Worm (Caenorhabditis elegans): ENCODE data around the gene atz-1.
A peak's percentile ranks its signal among the peaks of the same experiment; 100 is the strongest.

The atz-1 gene

ce11 chrIV:12376021-12376420 is at the start of gene atz-1:
atz-1 (minus strand) TSS chrIV:12376121.
- TF ChIP-seq tab-1 (GFP tag; IDR thresholded peaks at IDR 0.05) (no peak), med-1 (GFP tag; optimal IDR thresholded peaks at IDR 0.05; ENCODE audit: insufficient read depth) (no peak), ztf-29 (GFP tag; IDR thresholded peaks at IDR 0.05) (no peak), ztf-23 (GFP tag; IDR thresholded peaks at IDR 0.05) (no peak), ref-1 (GFP tag; conservative IDR thresholded peaks at IDR 0.05) (no peak), cog-1 (tag; optimal IDR thresholded peaks at IDR 0.05) (no peak), T22C8.4 (GFP tag; IDR thresholded peaks at IDR 0.05) (no peak), flt-1 (GFP tag; IDR thresholded peaks at IDR 0.05) (no peak), klf-2 (GFP tag; conservative IDR thresholded peaks at IDR 0.05) (no peak)

DNA sequence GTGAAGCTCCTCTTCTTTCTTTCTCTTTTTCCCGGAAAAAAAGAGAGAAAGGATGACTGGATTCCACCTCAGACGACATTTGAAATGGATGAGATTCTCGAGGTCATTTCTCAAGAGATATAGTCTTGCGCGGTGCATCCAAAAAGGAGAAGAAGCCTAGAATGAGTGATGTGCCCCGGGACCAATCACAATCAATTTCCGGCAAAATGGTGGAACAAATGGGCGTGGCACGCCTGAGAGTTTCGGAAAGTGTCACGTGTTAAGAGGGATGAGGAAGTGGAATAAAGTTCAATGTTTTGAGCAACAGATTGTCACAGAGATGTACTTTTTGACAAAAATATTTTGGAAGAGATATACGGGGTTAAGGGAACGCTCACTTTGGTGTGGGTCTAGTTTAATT is 49.7 kb upstream of the atz-1 start:
- TF ChIP-seq flt-1 (GFP tag; IDR thresholded peaks at IDR 0.05) (no peak), cog-1 (tag; optimal IDR thresholded peaks at IDR 0.05) (no peak), T22C8.4 (GFP tag; IDR thresholded peaks at IDR 0.05) (no peak), klf-2 (GFP tag; conservative IDR thresholded peaks at IDR 0.05) (no peak), med-1 (GFP tag; optimal IDR thresholded peaks at IDR 0.05; ENCODE audit: insufficient read depth) (no peak), ztf-23 (GFP tag; IDR thresholded peaks at IDR 0.05) (no peak), ztf-29 (GFP tag; IDR thresholded peaks at IDR 0.05) (no peak), tab-1 (GFP tag; IDR thresholded peaks at IDR 0.05) (no peak), ref-1 (GFP tag; conservative IDR thresholded peaks at IDR 0.05) (no peak)

- no peak for TF ChIP-seq cog-1 (tag; optimal IDR thresholded peaks at IDR 0.05)
- TF ChIP-seq T22C8.4 (GFP tag; IDR thresholded peaks at IDR 0.05) = no peak
- TF ChIP-seq klf-2 (GFP tag; conservative IDR thresholded peaks at IDR 0.05) = no peak
- no peak for TF ChIP-seq ref-1 (GFP tag; conservative IDR thresholded peaks at IDR 0.05)
- no peak for TF ChIP-seq ztf-29 (GFP tag; IDR thresholded peaks at IDR 0.05)
- TF ChIP-seq tab-1 (GFP tag; IDR thresholded peaks at IDR 0.05) = no peak
- no peak for TF ChIP-seq ztf-23 (GFP tag; IDR thresholded peaks at IDR 0.05)
- TF ChIP-seq med-1 (GFP tag; optimal IDR thresholded peaks at IDR 0.05; ENCODE audit: insufficient read depth) = no peak
- TF ChIP-seq flt-1 (GFP tag; IDR thresholded peaks at IDR 0.05) = no peak
Observed at ce11 chrIV:12420455-12420854, 44.5 kb upstream of the atz-1 start, which contains the start of gene ugt-65. ugt-65 (plus strand) TSS chrIV:12420683.

DNA sequence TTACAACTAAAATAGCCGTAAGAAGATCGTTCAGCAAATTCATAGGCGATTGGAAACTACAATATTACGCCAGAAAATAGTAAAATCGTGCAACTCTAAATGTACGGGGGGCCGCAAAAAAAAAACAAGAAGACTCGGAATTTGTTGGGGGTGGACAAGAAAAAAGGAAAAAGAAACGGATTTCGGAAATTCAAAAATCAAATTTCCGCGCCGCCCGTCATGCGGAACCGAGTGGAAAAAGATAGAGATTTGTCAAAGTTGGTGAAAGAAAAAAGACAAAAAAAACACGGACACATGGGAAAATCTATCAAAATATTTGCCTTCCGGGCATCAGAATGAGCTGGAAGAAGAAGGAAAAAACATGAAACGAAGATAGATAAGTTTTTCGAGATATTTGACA is 43.4 kb upstream of the atz-1 start:
- no peak for TF ChIP-seq ztf-29 (GFP tag; IDR thresholded peaks at IDR 0.05)
- no peak for TF ChIP-seq T22C8.4 (GFP tag; IDR thresholded peaks at IDR 0.05)
- TF ChIP-seq cog-1 (tag; optimal IDR thresholded peaks at IDR 0.05) = no peak
- no peak for TF ChIP-seq ref-1 (GFP tag; conservative IDR thresholded peaks at IDR 0.05)
- no peak for TF ChIP-seq flt-1 (GFP tag; IDR thresholded peaks at IDR 0.05)
- TF ChIP-seq tab-1 (GFP tag; IDR thresholded peaks at IDR 0.05) = no peak
- no peak for TF ChIP-seq klf-2 (GFP tag; conservative IDR thresholded peaks at IDR 0.05)
- no peak for TF ChIP-seq ztf-23 (GFP tag; IDR thresholded peaks at IDR 0.05)
- no peak for TF ChIP-seq med-1 (GFP tag; optimal IDR thresholded peaks at IDR 0.05; ENCODE audit: insufficient read depth)

- TF ChIP-seq flt-1 (GFP tag; IDR thresholded peaks at IDR 0.05) = peak; percentile 70
- peak; percentile 76; the same call in 1 of the 2 replicates for TF ChIP-seq tab-1 (GFP tag; IDR thresholded peaks at IDR 0.05)
- TF ChIP-seq T22C8.4 (GFP tag; IDR thresholded peaks at IDR 0.05) = no peak
Observed at ce11 chrIV:12417536-12418195, 41.7 kb upstream of the atz-1 start, which contains the start of gene F08G5.3. F08G5.3 (minus strand) TSS chrIV:12417586.

- 0 out of 2 replicates have a peak, but pooled peaks have one; percentile 5 for TF ChIP-seq ref-1 (GFP tag; conservative IDR thresholded peaks at IDR 0.05)
- TF ChIP-seq klf-2 (GFP tag; conservative IDR thresholded peaks at IDR 0.05) = no peak
- 0 out of 2 replicates have a peak, but pooled peaks have one; percentile 38 for TF ChIP-seq ztf-23 (GFP tag; IDR thresholded peaks at IDR 0.05)
- peak; percentile 66 for TF ChIP-seq flt-1 (GFP tag; IDR thresholded peaks at IDR 0.05)
- TF ChIP-seq T22C8.4 (GFP tag; IDR thresholded peaks at IDR 0.05) = peak; percentile 53; the same call in 1 of the 2 replicates
- TF ChIP-seq ztf-29 (GFP tag; IDR thresholded peaks at IDR 0.05) = no peak
- peak; percentile 52; the same call in 1 of the 2 replicates for TF ChIP-seq tab-1 (GFP tag; IDR thresholded peaks at IDR 0.05)
- TF ChIP-seq med-1 (GFP tag; optimal IDR thresholded peaks at IDR 0.05; ENCODE audit: insufficient read depth) = peak; percentile 23
Observed at ce11 chrIV:12416629-12417404, 40.9 kb upstream of the atz-1 start.

DNA sequence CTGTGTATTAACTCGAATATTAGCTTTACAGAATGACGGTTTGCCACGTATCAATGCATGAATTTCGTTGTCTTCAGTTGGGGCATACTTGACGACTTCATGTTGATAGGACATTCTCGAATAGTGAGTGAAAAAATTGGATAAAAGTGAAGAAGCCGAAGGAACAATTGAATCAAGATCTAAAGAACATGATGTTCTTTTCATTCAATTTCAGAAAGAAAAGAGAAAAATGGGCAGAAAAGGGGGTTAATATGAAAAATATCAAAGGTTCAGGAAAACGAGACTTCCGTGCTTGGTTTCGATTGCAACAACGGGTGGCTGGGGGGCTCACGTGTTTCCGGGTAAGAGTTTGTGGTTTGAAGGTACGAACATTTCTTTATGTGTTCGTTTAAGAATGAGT is 38.7 kb upstream of the atz-1 start:
- TF ChIP-seq ref-1 (GFP tag; conservative IDR thresholded peaks at IDR 0.05) = no peak
- TF ChIP-seq ztf-23 (GFP tag; IDR thresholded peaks at IDR 0.05) = no peak
- TF ChIP-seq tab-1 (GFP tag; IDR thresholded peaks at IDR 0.05) = no peak
- TF ChIP-seq ztf-29 (GFP tag; IDR thresholded peaks at IDR 0.05) = no peak
- TF ChIP-seq T22C8.4 (GFP tag; IDR thresholded peaks at IDR 0.05) = no peak
- no peak for TF ChIP-seq klf-2 (GFP tag; conservative IDR thresholded peaks at IDR 0.05)
- TF ChIP-seq flt-1 (GFP tag; IDR thresholded peaks at IDR 0.05) = no peak

DNA sequence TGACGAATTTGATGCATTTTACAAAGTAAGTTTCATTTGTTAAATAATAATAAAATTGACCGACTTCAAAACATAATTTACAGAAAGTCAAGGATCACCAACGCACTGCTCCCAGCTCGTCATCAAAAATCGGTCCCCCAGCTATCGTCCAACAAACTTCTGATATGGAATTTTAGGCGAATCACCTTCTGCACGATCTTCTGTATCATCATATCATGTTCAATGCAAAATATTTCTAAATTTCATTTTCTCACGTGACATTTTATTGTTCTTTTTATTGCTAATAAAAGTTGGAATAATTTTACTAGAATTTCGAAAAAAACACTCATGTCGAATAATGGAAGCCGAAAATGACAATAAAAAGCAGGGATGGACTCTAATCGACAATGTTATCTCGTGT is 34.2 kb upstream of the atz-1 start, which contains the start of gene acl-13:
acl-13 (plus strand) TSS at position 301 of the 400 bp plus-strand sequence.
- TF ChIP-seq flt-1 (GFP tag; IDR thresholded peaks at IDR 0.05) (no peak), med-1 (GFP tag; optimal IDR thresholded peaks at IDR 0.05; ENCODE audit: insufficient read depth) (no peak), tab-1 (GFP tag; IDR thresholded peaks at IDR 0.05) (no peak), klf-2 (GFP tag; conservative IDR thresholded peaks at IDR 0.05) (no peak)

DNA sequence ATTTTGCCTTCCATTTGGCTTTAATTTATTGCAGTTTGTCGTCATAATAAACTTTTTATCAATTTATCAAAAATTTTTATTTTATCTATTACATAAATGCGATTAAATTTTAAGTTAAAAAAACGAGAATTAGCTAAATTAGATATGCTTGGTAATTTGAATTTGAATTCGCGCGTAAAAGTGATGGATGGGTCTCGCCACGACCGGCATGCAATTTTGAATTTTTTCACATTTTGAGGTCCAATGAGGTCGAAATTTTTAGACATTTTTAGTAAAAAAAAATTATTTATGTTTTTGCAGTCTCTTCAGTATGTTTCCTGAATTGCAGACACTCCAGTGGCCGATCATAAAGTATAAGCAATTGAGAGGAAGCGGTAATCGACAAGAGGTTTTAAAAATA is 32.7 kb upstream of the atz-1 start, which contains the start of gene dsb-1:
dsb-1 (plus strand) TSS at position 301 of the 400 bp plus-strand sequence.
- TF ChIP-seq T22C8.4 (GFP tag; IDR thresholded peaks at IDR 0.05) (no peak), cog-1 (tag; optimal IDR thresholded peaks at IDR 0.05) (no peak), flt-1 (GFP tag; IDR thresholded peaks at IDR 0.05) (no peak), ref-1 (GFP tag; conservative IDR thresholded peaks at IDR 0.05) (no peak), tab-1 (GFP tag; IDR thresholded peaks at IDR 0.05) (no peak), ztf-23 (GFP tag; IDR thresholded peaks at IDR 0.05) (no peak), klf-2 (GFP tag; conservative IDR thresholded peaks at IDR 0.05) (no peak), med-1 (GFP tag; optimal IDR thresholded peaks at IDR 0.05; ENCODE audit: insufficient read depth) (no peak), ztf-29 (GFP tag; IDR thresholded peaks at IDR 0.05) (no peak)

Data from whole organism, midembryonic.